Worm (Caenorhabditis elegans): ENCODE results near the gene tsp-4.

ce11 chrIV:12558925-12559450 lies 38.9 kb upstream of the tsp-4 start, which contains the start of the genes ZK795.2 and ZK795.3:
- no peak for TF ChIP-seq ceh-9 (tag; optimal IDR thresholded peaks at IDR 0.05)
- TF ChIP-seq ceh-18 (tag; optimal IDR thresholded peaks at IDR 0.05), result no peak
- TF ChIP-seq ceh-6 (GFP tag; optimal IDR thresholded peaks at IDR 0.05), result no peak
- no peak for TF ChIP-seq ceh-48 (tag; optimal IDR thresholded peaks at IDR 0.05)
- no peak for TF ChIP-seq ceh-30 (tag; optimal IDR thresholded peaks at IDR 0.05)
